Fruit fly (Drosophila melanogaster) whole organism, embryonic: ENCODE data around the gene CG16953.

Experiments
- Ada2b ChIP-seq: fragments of 200-800 bp; sonication (Bioruptor generic); IDR thresholded peaks from 2 replicates; pipeline ENCODE4 v1.3.6; 2022; ENCODE audit warnings: missing biosample characterization, missing genetic modification characterization
- B-H1 ChIP-seq: fragments of 200-800 bp; sonication (Bioruptor generic); IDR thresholded peaks from 3 replicates; pipeline ENCODE4 v1.3.6; 2022; ENCODE audit warnings: missing biosample characterization, missing genetic modification characterization
- Bdp1 ChIP-seq: fragments of 200-800 bp; sonication (Bioruptor generic); optimal IDR thresholded peaks from 3 replicates; lab custom pipeline; 2016; ENCODE audit warnings: missing biosample characterization, missing genetic modification characterization
- CG10366 ChIP-seq: fragments of 200-800 bp; sonication (Bioruptor generic); IDR thresholded peaks from 2 replicates; pipeline ENCODE4 v1.3.6; 2022; ENCODE audit warnings: missing biosample characterization, missing genetic modification characterization
- CG11093 ChIP-seq: fragments of 200-800 bp; sonication (Bioruptor generic); IDR thresholded peaks from 3 replicates; pipeline ENCODE4 v1.3.6; 2022; ENCODE audit warnings: missing biosample characterization, missing genetic modification characterization
- CG15073 ChIP-seq: fragments of 200-800 bp; sonication (Bioruptor generic); optimal IDR thresholded peaks from 2 replicates; lab custom pipeline; 2016; ENCODE audit warnings: missing biosample characterization, missing genetic modification characterization
- CG1529 ChIP-seq: fragments of 200-800 bp; sonication (Bioruptor generic); optimal IDR thresholded peaks from 3 replicates; lab custom pipeline; 2018; ENCODE audit warnings: missing biosample characterization, missing genetic modification characterization
- CG1603 ChIP-seq: fragments of 200-800 bp; sonication (Bioruptor generic); optimal IDR thresholded peaks from 2 replicates; lab custom pipeline; 2019; ENCODE audit warnings: missing biosample characterization, mild to moderate bottlenecking, missing genetic modification characterization, moderate library complexity
- CG3065 ChIP-seq: fragments of 200-800 bp; sonication (Bioruptor generic); optimal IDR thresholded peaks from 2 replicates; lab custom pipeline; 2016; ENCODE audit warnings: missing biosample characterization, missing genetic modification characterization
- CG31224 ChIP-seq: fragments of 200-800 bp; sonication (Bioruptor generic); IDR thresholded peaks from 2 replicates; pipeline ENCODE4 v1.3.6; 2022; ENCODE audit warnings: missing biosample characterization, missing genetic modification characterization
- CG34224 ChIP-seq: fragments of 200-800 bp; sonication (Bioruptor generic); IDR thresholded peaks from 3 replicates; pipeline ENCODE4 v1.3.6; 2022; ENCODE audit warnings: missing biosample characterization, missing genetic modification characterization; ENCODE audit not compliant: partially characterized antibody
- CG3995 ChIP-seq: fragments of 200-800 bp; sonication (Bioruptor generic); optimal IDR thresholded peaks from 3 replicates; lab custom pipeline; 2016; ENCODE audit warnings: missing biosample characterization, missing genetic modification characterization
- CG4854 ChIP-seq: fragments of 200-800 bp; sonication (Bioruptor generic); optimal IDR thresholded peaks from 2 replicates; lab custom pipeline; 2016; ENCODE audit warnings: missing biosample characterization, missing genetic modification characterization, inconsistent platforms
- CG6272 ChIP-seq: fragments of 200-800 bp; sonication (Bioruptor generic); IDR thresholded peaks from 2 replicates; pipeline ENCODE4 v1.3.6; 2022; ENCODE audit warnings: missing biosample characterization, missing genetic modification characterization
- CG6654 ChIP-seq: fragments of 200-800 bp; sonication (Bioruptor generic); optimal IDR thresholded peaks from 2 replicates; lab custom pipeline; 2017; ENCODE audit warnings: missing biosample characterization, mild to moderate bottlenecking, missing genetic modification characterization
- CG7372 ChIP-seq: fragments of 200-800 bp; sonication (Bioruptor generic); IDR thresholded peaks from 2 replicates; pipeline ENCODE4 v1.3.6; 2022; ENCODE audit warnings: missing biosample characterization, missing genetic modification characterization
- CG8089 ChIP-seq: fragments of 200-800 bp; sonication (Bioruptor generic); optimal IDR thresholded peaks from 3 replicates; lab custom pipeline; 2016; ENCODE audit warnings: missing biosample characterization, missing genetic modification characterization
- CG8359 ChIP-seq: fragments of 200-800 bp; sonication (Bioruptor generic); optimal IDR thresholded peaks from 2 replicates; lab custom pipeline; 2017; ENCODE audit warnings: missing biosample characterization, mild to moderate bottlenecking, missing genetic modification characterization, borderline replicate concordance
- CG9727 ChIP-seq: fragments of 200-800 bp; sonication (Bioruptor generic); optimal IDR thresholded peaks from 3 replicates; lab custom pipeline; 2017; ENCODE audit warnings: missing biosample characterization, mild to moderate bottlenecking, missing genetic modification characterization
- CG9817 ChIP-seq: fragments of 200-800 bp; sonication (Bioruptor generic); optimal IDR thresholded peaks from 2 replicates; lab custom pipeline; 2018; ENCODE audit warnings: missing biosample characterization, mild to moderate bottlenecking, missing genetic modification characterization, moderate library complexity
- Camta ChIP-seq: fragments of 200-800 bp; sonication (Bioruptor generic); optimal IDR thresholded peaks from 2 replicates; lab custom pipeline; 2016; ENCODE audit warnings: missing biosample characterization, missing genetic modification characterization
- Dp ChIP-seq: fragments of 200-800 bp; sonication (Bioruptor generic); optimal IDR thresholded peaks from 2 replicates; lab custom pipeline; 2018; ENCODE audit warnings: missing biosample characterization, mild to moderate bottlenecking, missing genetic modification characterization, moderate library complexity
- Dref ChIP-seq: fragments of 200-800 bp; sonication (Bioruptor generic); IDR thresholded peaks from 2 replicates; pipeline ENCODE4 v1.3.6; 2022; ENCODE audit warnings: missing biosample characterization, missing genetic modification characterization
- Eip74EF ChIP-seq, 2 experiments: fragments of 200-800 bp in 1 of 2; fragments of >200 bp in 1 of 2; sonication (Bioruptor generic) in 1 of 2; optimal IDR thresholded peaks; 2 replicates each; lab custom pipeline; 2017 to 2019; ENCODE audit warnings: missing biosample characterization in 2 of 2, missing genetic modification characterization in 2 of 2, mild to moderate bottlenecking in 1 of 2, moderate library complexity in 1 of 2
- Hey ChIP-seq: fragments of 200-800 bp; sonication (Bioruptor generic); optimal IDR thresholded peaks from 3 replicates; lab custom pipeline; 2018; ENCODE audit warnings: missing biosample characterization, mild to moderate bottlenecking, missing genetic modification characterization
- HmgD ChIP-seq: fragments of 200-800 bp; sonication (Bioruptor generic); optimal IDR thresholded peaks from 3 replicates; lab custom pipeline; 2016; ENCODE audit warnings: missing biosample characterization, missing genetic modification characterization
- Myb ChIP-seq: fragments of 200-800 bp; sonication (Bioruptor generic); optimal IDR thresholded peaks from 2 replicates; lab custom pipeline; 2016; ENCODE audit warnings: missing biosample characterization, missing genetic modification characterization
- Neu2 ChIP-seq: fragments of 200-800 bp; sonication (Bioruptor generic); optimal IDR thresholded peaks from 3 replicates; lab custom pipeline; 2016; ENCODE audit warnings: missing biosample characterization, missing genetic modification characterization, borderline replicate concordance
- Optix ChIP-seq: fragments of 200-800 bp; sonication (Bioruptor generic); IDR thresholded peaks from 3 replicates; pipeline ENCODE4 v1.3.6; 2022; ENCODE audit warnings: missing biosample characterization, missing genetic modification characterization
- Spps ChIP-seq: fragments of 200-800 bp; sonication (Bioruptor generic); optimal IDR thresholded peaks from 2 replicates; lab custom pipeline; 2018; ENCODE audit warnings: missing biosample characterization, mild to moderate bottlenecking, missing genetic modification characterization
- Usf ChIP-seq: fragments of 200-800 bp; sonication (Bioruptor generic); optimal IDR thresholded peaks from 2 replicates; lab custom pipeline; 2017; ENCODE audit warnings: missing genotype, missing biosample characterization, missing genetic modification characterization
- ac ChIP-seq: fragments of 200-800 bp; sonication (Bioruptor generic); optimal IDR thresholded peaks from 3 replicates; lab custom pipeline; 2017; ENCODE audit warnings: missing biosample characterization, mild to moderate bottlenecking, missing genetic modification characterization
- cg ChIP-seq: fragments of 200-800 bp; sonication (Bioruptor generic); optimal IDR thresholded peaks from 3 replicates; lab custom pipeline; 2019; ENCODE audit warnings: missing biosample characterization, mild to moderate bottlenecking, missing genetic modification characterization, moderate library complexity
- corto ChIP-seq: fragments of 200-800 bp; sonication (Bioruptor generic); optimal IDR thresholded peaks from 2 replicates; lab custom pipeline; 2016; ENCODE audit warnings: missing biosample characterization, mild to moderate bottlenecking, missing genetic modification characterization, moderate library complexity
- cwo ChIP-seq: fragments of 200-800 bp; sonication (Bioruptor generic); optimal IDR thresholded peaks from 3 replicates; lab custom pipeline; 2017; ENCODE audit warnings: missing biosample characterization, missing genetic modification characterization, mild to moderate bottlenecking, moderate library complexity, missing genetic modification reagents
- dan ChIP-seq: fragments of 200-800 bp; sonication (Bioruptor generic); IDR thresholded peaks from 2 replicates; pipeline ENCODE4 v1.3.6; 2022; ENCODE audit warnings: missing biosample characterization, missing genetic modification characterization
- emc ChIP-seq: fragments of 200-800 bp; sonication (Bioruptor generic); optimal IDR thresholded peaks from 2 replicates; lab custom pipeline; 2016; ENCODE audit warnings: missing biosample characterization, missing genetic modification characterization
- esg ChIP-seq: fragments of 200-800 bp; sonication (Bioruptor generic); conservative IDR thresholded peaks from 2 replicates; pipeline ENCODE4 v1.3.6; 2022; ENCODE audit warnings: missing biosample characterization, missing genetic modification characterization
- eyg ChIP-seq: fragments of 200-800 bp; sonication (Bioruptor generic); optimal IDR thresholded peaks from 3 replicates; lab custom pipeline; 2016; ENCODE audit warnings: missing biosample characterization, missing genetic modification characterization
- fd96Cb ChIP-seq: fragments of 200-800 bp; sonication (Bioruptor generic); optimal IDR thresholded peaks from 2 replicates; lab custom pipeline; 2018; ENCODE audit warnings: missing biosample characterization, mild to moderate bottlenecking, missing genetic modification characterization, moderate library complexity
- gce ChIP-seq: fragments of 200-800 bp; sonication (Bioruptor generic); IDR thresholded peaks from 3 replicates; pipeline ENCODE4 v1.3.6; 2022; ENCODE audit warnings: missing biosample characterization, missing genetic modification characterization
- ham ChIP-seq: fragments of 200-800 bp; sonication (Bioruptor generic); IDR thresholded peaks from 2 replicates; pipeline ENCODE4 v1.3.6; 2022; ENCODE audit warnings: missing biosample characterization, missing genetic modification characterization
- ind ChIP-seq: fragments of 200-800 bp; sonication (Bioruptor generic); optimal IDR thresholded peaks from 3 replicates; lab custom pipeline; 2016; ENCODE audit warnings: missing biosample characterization, missing genetic modification characterization
- lbe ChIP-seq: fragments of 200-800 bp; sonication (Bioruptor generic); optimal IDR thresholded peaks from 2 replicates; lab custom pipeline; 2016; ENCODE audit warnings: missing biosample characterization, mild to moderate bottlenecking, missing genetic modification characterization
- mam ChIP-seq: fragments of 200-800 bp; sonication (Bioruptor generic); optimal IDR thresholded peaks from 3 replicates; lab custom pipeline; 2016; ENCODE audit warnings: missing biosample characterization, missing genetic modification characterization
- nom ChIP-seq: fragments of 200-800 bp; sonication (Bioruptor generic); optimal IDR thresholded peaks from 2 replicates; lab custom pipeline; 2017; ENCODE audit warnings: missing biosample characterization, missing genetic modification characterization, mild to moderate bottlenecking, moderate library complexity, missing genetic modification reagents
- pan ChIP-seq, 4 experiments: fragments of >200 bp in 3 of 4; fragments of 200-800 bp in 1 of 4; sonication (Bioruptor generic) in 1 of 4; optimal IDR thresholded peaks in 3 of 4; IDR thresholded peaks in 1 of 4; 2 replicates each; pipeline versions ENCODE4 v1.3.6 to Lab custom; 2017 to 2022; ENCODE audit warnings: missing biosample characterization in 2 of 4, missing genetic modification characterization in 2 of 4, mixed read lengths in 1 of 4
- psq ChIP-seq: fragments of 200-800 bp; sonication (Bioruptor generic); optimal IDR thresholded peaks from 2 replicates; lab custom pipeline; 2017; ENCODE audit warnings: missing biosample characterization, missing genetic modification characterization
- slp2 ChIP-seq: fragments of 200-800 bp; sonication (Bioruptor generic); optimal IDR thresholded peaks from 2 replicates; lab custom pipeline; 2016; ENCODE audit warnings: missing biosample characterization, missing genetic modification characterization
- sug ChIP-seq: fragments of 200-800 bp; optimal IDR thresholded peaks from 2 replicates; lab custom pipeline; 2019; ENCODE audit warnings: missing biosample characterization, mild to moderate bottlenecking, missing genetic modification characterization, moderate library complexity
- vnd ChIP-seq: fragments of 200-800 bp; sonication (Bioruptor generic); IDR thresholded peaks from 3 replicates; pipeline ENCODE4 v1.3.6; 2022; ENCODE audit warnings: missing biosample characterization, missing genetic modification characterization; ENCODE audit not compliant: partially characterized antibody

Gene CG16953

dm6 chr3R:20558106-20558489 lies 27.5 kb downstream of the CG16953 start (continued):
- peak; percentile 26; the same call in 2 of the 3 replicates for TF ChIP-seq CG34224 (GFP tag; lab: Robert Waterston, UW)
- TF ChIP-seq CG3995 (GFP tag; lab: Kevin White, UChicago): no peak
- no peak for TF ChIP-seq eyg
- TF ChIP-seq Spps (tag; lab: Kevin White, UChicago): no peak
- TF ChIP-seq sug (tag; lab: Kevin White, UChicago): no peak
- TF ChIP-seq vnd (GFP tag; lab: Robert Waterston, UW): peak; percentile 23; the same call in 1 of the 3 replicates
- TF ChIP-seq Camta (GFP tag; lab: Kevin White, UChicago): no peak
- TF ChIP-seq CG1603: peak; percentile 49
- TF ChIP-seq CG1529 (GFP tag; lab: Kevin White, UChicago): no peak
- TF ChIP-seq ac (GFP tag; lab: Kevin White, UChicago): no peak
- TF ChIP-seq Usf (GFP tag; lab: Kevin White, UChicago): no peak
- TF ChIP-seq cwo (GFP tag; lab: Kevin White, UChicago): no peak
- TF ChIP-seq nom (GFP tag; lab: Kevin White, UChicago): no peak
- no peak for TF ChIP-seq corto
- TF ChIP-seq gce (GFP tag; lab: Robert Waterston, UW): no peak
- TF ChIP-seq CG9727 (GFP tag; lab: Kevin White, UChicago): no peak
- TF ChIP-seq fd96Cb (tag; lab: Kevin White, UChicago): no peak
- TF ChIP-seq mam (GFP tag; lab: Kevin White, UChicago): no peak
- no peak for TF ChIP-seq Neu2
- TF ChIP-seq Dp (GFP tag; lab: Kevin White, UChicago): peak; percentile 78
- no peak for TF ChIP-seq HmgD
- TF ChIP-seq CG15073 (GFP tag; lab: Kevin White, UChicago): no peak
- no peak for TF ChIP-seq Optix (GFP tag; lab: Robert Waterston, UW)
- TF ChIP-seq CG4854 (GFP tag; lab: Kevin White, UChicago): no peak
- no peak for TF ChIP-seq dan (GFP tag; lab: Robert Waterston, UW)
- TF ChIP-seq psq (GFP tag; lab: Kevin White, UChicago): no peak
- TF ChIP-seq esg: no peak
- TF ChIP-seq CG9817 (tag; lab: Kevin White, UChicago): no peak
- TF ChIP-seq slp2: no peak
- no peak for TF ChIP-seq lbe (GFP tag; lab: Kevin White, UChicago)
- TF ChIP-seq Dref (GFP tag; lab: Robert Waterston, UW): peak; percentile 53
- TF ChIP-seq CG10366 (GFP tag; lab: Robert Waterston, UW): no peak
- TF ChIP-seq Hey: no peak
- TF ChIP-seq emc (GFP tag; lab: Kevin White, UChicago): no peak
- TF ChIP-seq CG6272: no peak; the same call in 1 of the 2 replicates
- TF ChIP-seq CG31224 (GFP tag; lab: Robert Waterston, UW): peak; percentile 25; the same call in 1 of the 2 replicates
- TF ChIP-seq ham (GFP tag; lab: Robert Waterston, UW): no peak
- no peak for TF ChIP-seq Bdp1 (GFP tag; lab: Kevin White, UChicago)
- TF ChIP-seq cg (GFP tag; lab: Kevin White, UChicago): no peak
- TF ChIP-seq CG8359 (GFP tag; lab: Kevin White, UChicago): no peak
- no peak for TF ChIP-seq Myb (GFP tag; lab: Kevin White, UChicago)
- no peak for TF ChIP-seq CG6654 (GFP tag; lab: Kevin White, UChicago)
- no peak for TF ChIP-seq CG8089 (GFP tag; lab: Kevin White, UChicago)
- no peak for TF ChIP-seq Eip74EF (GFP tag; optimal IDR thresholded peaks at IDR 0.05; lab: Kevin White, UChicago)
- TF ChIP-seq CG3065 (GFP tag; lab: Kevin White, UChicago): no peak
- TF ChIP-seq CG7372 (GFP tag; lab: Robert Waterston, UW): no peak
- no peak for TF ChIP-seq pan (optimal IDR thresholded peaks at IDR 0.05; lab: Kevin White, UChicago)
- no peak for TF ChIP-seq pan (GFP tag; optimal IDR thresholded peaks at IDR 0.05 in 1 of 2, IDR thresholded peaks at IDR 0.05 in 1 of 2)
- TF ChIP-seq CG11093: no peak; the same call in 2 of the 3 replicates
- TF ChIP-seq B-H1 (GFP tag; lab: Robert Waterston, UW): no peak
- TF ChIP-seq ind (GFP tag; lab: Kevin White, UChicago): no peak
- no peak for TF ChIP-seq Ada2b (GFP tag; lab: Robert Waterston, UW)
